Worm (Caenorhabditis elegans) whole organism, L3 larva: ENCODE data around the gene K08D9.4.

Source experiments
- R02D3.7 ChIP-seq: fragments of 150-350 bp; optimal IDR thresholded peaks from 2 replicates; lab custom pipeline; 2014; ENCODE audit warnings: missing biosample characterization, missing genetic modification characterization
- aly-2 ChIP-seq: fragments of 150-350 bp; optimal IDR thresholded peaks from 2 replicates; lab custom pipeline; 2014; ENCODE audit warnings: missing biosample characterization, missing genetic modification characterization
- ama-1 ChIP-seq: fragments of 150-350 bp; optimal IDR thresholded peaks from 2 replicates; lab custom pipeline; 2018
- ceh-16 ChIP-seq: sonication (generic microtip); optimal IDR thresholded peaks from 2 replicates; lab custom pipeline; 2017; ENCODE audit warnings: missing biosample characterization, missing genetic modification characterization
- jun-1 ChIP-seq: fragments of 150-350 bp; optimal IDR thresholded peaks from 2 replicates; lab custom pipeline; 2014; ENCODE audit warnings: missing biosample characterization, missing genetic modification reagents, missing genetic modification characterization
- lin-39 ChIP-seq: fragments of 150-350 bp; optimal IDR thresholded peaks from 2 replicates; lab custom pipeline; 2018; ENCODE audit warnings: missing biosample characterization, missing genetic modification reagents, missing genetic modification characterization
- mdl-1 ChIP-seq: fragments of 150-350 bp; optimal IDR thresholded peaks from 2 replicates; lab custom pipeline; 2014; ENCODE audit warnings: missing biosample characterization, missing genetic modification characterization
- nhr-237 ChIP-seq: fragments of 150-350 bp; optimal IDR thresholded peaks from 2 replicates; lab custom pipeline; 2014; ENCODE audit warnings: missing biosample characterization, missing genetic modification characterization
- nhr-28 ChIP-seq: fragments of 150-350 bp; optimal IDR thresholded peaks from 2 replicates; lab custom pipeline; 2014; ENCODE audit warnings: missing biosample characterization, missing genetic modification characterization
- skn-1 ChIP-seq: fragments of 150-350 bp; optimal IDR thresholded peaks from 2 replicates; lab custom pipeline; 2014; ENCODE audit warnings: missing biosample characterization, missing genetic modification characterization
- tbx-2 ChIP-seq: sonication (generic microtip); optimal IDR thresholded peaks from 2 replicates; lab custom pipeline; 2016; ENCODE audit warnings: mild to moderate bottlenecking, missing genetic modification characterization, missing compliant biosample characterization
- unc-39 ChIP-seq: sonication (generic microtip); optimal IDR thresholded peaks from 4 replicates; lab custom pipeline; 2017; ENCODE audit warnings: missing biosample characterization, missing genetic modification characterization
- ztf-11 ChIP-seq: fragments of 150-350 bp; optimal IDR thresholded peaks from 2 replicates; lab custom pipeline; 2014; ENCODE audit warnings: missing biosample characterization, missing genetic modification characterization

DNA sequence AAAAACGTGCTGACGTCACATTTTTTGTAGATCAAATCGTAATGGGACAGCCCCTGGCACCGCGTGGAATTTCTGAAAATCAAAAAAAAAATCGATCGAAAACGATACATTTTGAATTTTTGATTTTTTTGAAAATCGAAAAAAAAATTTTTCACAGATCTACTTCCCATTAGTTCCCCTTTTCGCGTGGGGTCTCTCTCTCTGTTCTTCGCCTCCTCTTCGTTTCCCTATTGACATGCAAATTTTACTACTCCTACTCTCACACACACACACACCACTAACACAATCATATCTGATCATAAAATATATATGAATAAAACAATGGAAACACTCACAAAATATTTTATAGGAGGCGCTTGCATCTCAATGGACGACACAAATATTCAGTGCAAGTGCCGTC lies 18.4 kb upstream of the K08D9.4 start:
- TF ChIP-seq R02D3.7 (tag; lab: Kevin White, UChicago) (no peak), skn-1 (no peak), nhr-28 (tag; lab: Kevin White, UChicago) (no peak), aly-2 (tag; lab: Kevin White, UChicago) (no peak), jun-1 (tag; lab: Kevin White, UChicago) (no peak), ztf-11 (tag; lab: Kevin White, UChicago) (no peak), ceh-16 (tag; lab: Kevin White, UChicago) (no peak), ama-1 (lab: Kevin White, UChicago) (no peak), nhr-237 (tag; lab: Kevin White, UChicago) (no peak), unc-39 (tag; lab: Kevin White, UChicago) (no peak), tbx-2 (tag; lab: Kevin White, UChicago) (no peak), mdl-1 (tag; lab: Kevin White, UChicago) (no peak), lin-39 (tag; lab: Kevin White, UChicago) (no peak)
